Fruit fly (Drosophila melanogaster): ENCODE results near the gene bocks.

The bocks gene

dm6 chr3R:9600558-9600959 is 9.8 kb upstream of the bocks start (continued):
- no peak for TF ChIP-seq CG15336 (GFP tag; IDR thresholded peaks at IDR 0.05)
- no peak for TF ChIP-seq CG6276 (GFP tag; optimal IDR thresholded peaks at IDR 0.05)
- peak; percentile 83 for TF ChIP-seq fkh (GFP tag; optimal IDR thresholded peaks at IDR 0.05)
- TF ChIP-seq eg (GFP tag; IDR thresholded peaks at IDR 0.05) = 0 out of 3 replicates have a peak, but pooled peaks have one; percentile 29
- TF ChIP-seq Hr4 (GFP tag; optimal IDR thresholded peaks at IDR 0.05) = no peak
- no peak for TF ChIP-seq CG6854 (GFP tag; optimal IDR thresholded peaks at IDR 0.05)
- no peak for TF ChIP-seq Gug (GFP tag; IDR thresholded peaks at IDR 0.05)
- peak; percentile 4 for TF ChIP-seq acj6 (GFP tag; optimal IDR thresholded peaks at IDR 0.05)
- TF ChIP-seq CG6808 (GFP tag; optimal IDR thresholded peaks at IDR 0.05) = peak; percentile 56
- TF ChIP-seq CG16779 (tag; optimal IDR thresholded peaks at IDR 0.05) = peak; percentile 36
- TF ChIP-seq lz (GFP tag; optimal IDR thresholded peaks at IDR 0.05) = no peak

DNA sequence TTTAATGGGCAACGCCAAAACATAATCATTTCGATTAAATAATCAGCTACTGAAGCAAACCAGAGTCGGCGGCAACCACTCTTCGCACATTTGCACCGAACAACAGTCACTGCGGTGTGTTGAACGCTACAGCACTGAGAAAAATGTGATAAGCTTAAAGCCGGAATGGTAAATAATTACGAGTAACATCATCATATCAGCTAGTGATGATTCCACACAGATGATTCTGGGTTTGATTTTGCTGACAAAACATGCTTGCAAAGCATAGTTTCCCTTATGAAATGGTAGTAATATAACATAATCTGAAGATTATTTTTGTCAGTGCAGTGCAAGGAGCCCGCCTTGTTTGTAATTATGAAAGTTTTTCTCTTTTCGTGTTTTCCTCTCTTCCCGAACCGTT is 7.3 kb upstream of the bocks start:
- TF ChIP-seq CG10631 (GFP tag; optimal IDR thresholded peaks at IDR 0.05) = peak; percentile 76
- peak; percentile 41 for TF ChIP-seq CG16779 (tag; optimal IDR thresholded peaks at IDR 0.05)
- peak; percentile 93 for TF ChIP-seq dac (GFP tag; optimal IDR thresholded peaks at IDR 0.05)
- TF ChIP-seq svp (GFP tag) = no peak
- peak; percentile 90 for TF ChIP-seq CG4318 (GFP tag; optimal IDR thresholded peaks at IDR 0.05)
- peak; percentile 51 for TF ChIP-seq Ets21C (GFP tag; optimal IDR thresholded peaks at IDR 0.05)
- peak; percentile 87 for TF ChIP-seq pdm3 (GFP tag; optimal IDR thresholded peaks at IDR 0.05)
- peak; percentile 39 for TF ChIP-seq Hr38 (GFP tag; optimal IDR thresholded peaks at IDR 0.05)
- peak; percentile 81 for TF ChIP-seq CG6792 (GFP tag; optimal IDR thresholded peaks at IDR 0.05)
- TF ChIP-seq Hr4 (GFP tag; optimal IDR thresholded peaks at IDR 0.05) = peak; percentile 98
- TF ChIP-seq CG6854 (GFP tag; optimal IDR thresholded peaks at IDR 0.05) = peak; percentile 39
- peak; percentile 87 for TF ChIP-seq acj6 (GFP tag; optimal IDR thresholded peaks at IDR 0.05)
- TF ChIP-seq cyc (GFP tag; optimal IDR thresholded peaks at IDR 0.05) = peak; percentile 77
- TF ChIP-seq Gug (GFP tag; IDR thresholded peaks at IDR 0.05) = peak; percentile 78
- peak; percentile 95 for TF ChIP-seq CG8119 (GFP tag; IDR thresholded peaks at IDR 0.05)
- no peak for TF ChIP-seq Eip93F (GFP tag; optimal IDR thresholded peaks at IDR 0.05)
- peak; percentile 92 for TF ChIP-seq CG15336 (GFP tag; IDR thresholded peaks at IDR 0.05)
- peak; percentile 88 for TF ChIP-seq OdsH (GFP tag; optimal IDR thresholded peaks at IDR 0.05)
- no peak for TF ChIP-seq dsx (GFP tag; optimal IDR thresholded peaks at IDR 0.05; ENCODE audit: poor library complexity, severe bottlenecking)
- TF ChIP-seq Eip75B (GFP tag; optimal IDR thresholded peaks at IDR 0.05) = peak; percentile 83
- TF ChIP-seq CG6808 (GFP tag; optimal IDR thresholded peaks at IDR 0.05) = peak; percentile 54
- peak; percentile 85 for TF ChIP-seq net (GFP tag; optimal IDR thresholded peaks at IDR 0.05)
- TF ChIP-seq Sox102F (GFP tag; optimal IDR thresholded peaks at IDR 0.05) = peak; percentile 73
- peak; percentile 64 for TF ChIP-seq spab (GFP tag; optimal IDR thresholded peaks at IDR 0.05)
- peak; percentile 84 for TF ChIP-seq achi (GFP tag; optimal IDR thresholded peaks at IDR 0.05)
- TF ChIP-seq salr (GFP tag; optimal IDR thresholded peaks at IDR 0.05) = peak; percentile 49 to 82
- TF ChIP-seq CG3919 (GFP tag; optimal IDR thresholded peaks at IDR 0.05) = peak; percentile 92
- peak; percentile 73 for TF ChIP-seq lz (GFP tag; optimal IDR thresholded peaks at IDR 0.05)
- peak; percentile 61 for TF ChIP-seq CG8319 (GFP tag; optimal IDR thresholded peaks at IDR 0.05)
- peak; percentile 6 for TF ChIP-seq Eip78C (GFP tag)
- TF ChIP-seq fd59A (GFP tag; optimal IDR thresholded peaks at IDR 0.05) = peak; percentile 54
- TF ChIP-seq Sox15 (GFP tag; optimal IDR thresholded peaks at IDR 0.05) = peak; percentile 68
- TF ChIP-seq CG6163 (GFP tag; IDR thresholded peaks at IDR 0.05) = peak; percentile 86
- peak; percentile 52 for TF ChIP-seq CG1621 (tag; optimal IDR thresholded peaks at IDR 0.05)
- TF ChIP-seq CG7368 (GFP tag; optimal IDR thresholded peaks at IDR 0.05) = peak; percentile 75
- TF ChIP-seq CG6276 (GFP tag; optimal IDR thresholded peaks at IDR 0.05) = peak; percentile 87
- TF ChIP-seq eg (GFP tag; IDR thresholded peaks at IDR 0.05) = peak; percentile 89
- peak; percentile 83 for TF ChIP-seq Hr39 (GFP tag; optimal IDR thresholded peaks at IDR 0.05)
- TF ChIP-seq CG11294 (GFP tag; IDR thresholded peaks at IDR 0.05) = peak; percentile 64; the same call in 1 of the 2 replicates
- TF ChIP-seq CG11902 (GFP tag; optimal IDR thresholded peaks at IDR 0.05) = peak; percentile 68
- TF ChIP-seq CG10669 (GFP tag; optimal IDR thresholded peaks at IDR 0.05) = peak; percentile 59
- peak; percentile 77 for TF ChIP-seq CG31627 (GFP tag; optimal IDR thresholded peaks at IDR 0.05)
- TF ChIP-seq Sox14 (GFP tag; optimal IDR thresholded peaks at IDR 0.05) = peak; percentile 82
- peak; percentile 58 for TF ChIP-seq topi (GFP tag; optimal IDR thresholded peaks at IDR 0.05)
- peak; percentile 69 for TF ChIP-seq CG8632 (GFP tag; optimal IDR thresholded peaks at IDR 0.05)
- peak; percentile 54 for TF ChIP-seq vri (GFP tag; optimal IDR thresholded peaks at IDR 0.05)
- peak; percentile 67 for TF ChIP-seq Ets96B (tag; optimal IDR thresholded peaks at IDR 0.05)
- TF ChIP-seq Lpt (GFP tag; optimal IDR thresholded peaks at IDR 0.05) = peak; percentile 92

All from whole organism, prepupa.